Worm (Caenorhabditis elegans) whole organism, late embryonic: ENCODE data around the gene C50E3.9.

ENCODE experiments used
- fax-1 ChIP-seq: sonication (generic microtip); optimal IDR thresholded peaks from 2 replicates; lab custom pipeline; 2016; ENCODE audit warnings: missing genotype, missing genetic modification characterization, missing compliant biosample characterization
- hlh-8 ChIP-seq: sonication (generic microtip); optimal IDR thresholded peaks from 2 replicates; lab custom pipeline; 2016; ENCODE audit warnings: missing genotype, missing genetic modification characterization, missing compliant biosample characterization

DNA sequence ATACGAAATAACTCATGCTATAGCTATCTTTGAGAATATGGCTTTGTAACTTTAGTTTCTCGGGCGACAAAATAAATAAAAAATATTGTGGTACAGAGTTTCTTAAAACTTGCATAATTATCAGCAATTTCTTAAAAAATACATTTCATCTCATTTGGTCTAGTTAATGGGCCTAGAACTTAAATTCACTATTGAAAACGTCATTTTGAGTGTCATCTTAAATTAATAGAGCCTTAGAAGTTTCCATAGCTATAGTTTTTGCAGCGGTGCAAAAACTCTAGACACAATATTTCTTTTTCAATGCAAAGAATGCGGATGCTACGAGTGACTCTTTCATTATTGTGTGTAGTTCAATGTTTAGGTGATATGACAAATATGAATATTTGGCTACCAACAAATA lies 12.0 kb upstream of the C50E3.9 start, which contains the start of gene clec-215:
- no peak for TF ChIP-seq hlh-8 (tag; lab: Kevin White, UChicago)
- TF ChIP-seq fax-1 (tag; lab: Kevin White, UChicago): no peak
